Worm (Caenorhabditis elegans) whole organism, mixed stage, embryonic: ENCODE results near the gene pqn-89.

Source experiments
- M03D4.4 ChIP-seq: sonication (generic microtip); optimal IDR thresholded peaks from 2 replicates; lab custom pipeline; 2017; ENCODE audit warnings: mild to moderate bottlenecking, missing genetic modification characterization, missing compliant biosample characterization
- bed-3 ChIP-seq: fragments of 200-800 bp; sonication (Bioruptor generic); optimal IDR thresholded peaks from 3 replicates; lab custom pipeline; 2018; ENCODE audit warnings: mild to moderate bottlenecking, missing genetic modification characterization, moderate library complexity, missing compliant biosample characterization
- blmp-1 ChIP-seq: fragments of 150-350 bp; optimal IDR thresholded peaks from 2 replicates; lab custom pipeline; 2014; ENCODE audit warnings: missing biosample characterization, missing genetic modification characterization
- ceh-43 ChIP-seq: fragments of 200-800 bp; sonication (Bioruptor generic); optimal IDR thresholded peaks from 2 replicates; lab custom pipeline; 2018; ENCODE audit warnings: mild to moderate bottlenecking, missing genetic modification characterization, moderate library complexity, missing compliant biosample characterization
- ceh-83 ChIP-seq: fragments of 200-800 bp; sonication (Bioruptor generic); optimal IDR thresholded peaks from 2 replicates; lab custom pipeline; 2018; ENCODE audit warnings: mild to moderate bottlenecking, missing genetic modification characterization, missing compliant biosample characterization
- ces-1 ChIP-seq: fragments of 150-350 bp; optimal IDR thresholded peaks from 2 replicates; lab custom pipeline; 2014; ENCODE audit warnings: missing biosample characterization, missing genetic modification reagents, missing genetic modification characterization
- cnd-1 ChIP-seq: fragments of 200-800 bp; sonication (Bioruptor generic); optimal IDR thresholded peaks from 2 replicates; lab custom pipeline; 2018; ENCODE audit warnings: mild to moderate bottlenecking, missing genetic modification characterization, missing compliant biosample characterization
- drap-1 ChIP-seq: fragments of 200-800 bp; sonication (Bioruptor generic); optimal IDR thresholded peaks from 3 replicates; lab custom pipeline; 2018; ENCODE audit warnings: mild to moderate bottlenecking, missing genetic modification characterization, missing compliant biosample characterization
- elt-3 ChIP-seq: fragments of 150-350 bp; optimal IDR thresholded peaks from 2 replicates; lab custom pipeline; 2014; ENCODE audit warnings: missing biosample characterization, missing genetic modification characterization
- flh-1 ChIP-seq: fragments of 200-800 bp; sonication (Bioruptor generic); optimal IDR thresholded peaks from 2 replicates; lab custom pipeline; 2018; ENCODE audit warnings: mild to moderate bottlenecking, missing genetic modification characterization, moderate library complexity, missing compliant biosample characterization
- ham-2 ChIP-seq: fragments of 200-800 bp; sonication (Bioruptor generic); optimal IDR thresholded peaks from 2 replicates; lab custom pipeline; 2018; ENCODE audit warnings: mild to moderate bottlenecking, missing genetic modification characterization, missing compliant biosample characterization
- hlh-1 ChIP-seq: fragments of 150-350 bp; optimal IDR thresholded peaks from 2 replicates; lab custom pipeline; 2014; ENCODE audit warnings: missing biosample characterization, missing genetic modification reagents, missing genetic modification characterization
- lsy-2 ChIP-seq: fragments of 150-350 bp; optimal IDR thresholded peaks from 2 replicates; lab custom pipeline; 2014; ENCODE audit warnings: missing biosample characterization, missing genetic modification characterization
- mep-1 ChIP-seq: fragments of 150-350 bp; optimal IDR thresholded peaks from 2 replicates; lab custom pipeline; 2017; ENCODE audit warnings: missing biosample characterization, missing genetic modification reagents, missing genetic modification characterization, inconsistent platforms
- mls-2 ChIP-seq: sonication (generic microtip); optimal IDR thresholded peaks from 2 replicates; lab custom pipeline; 2016; ENCODE audit warnings: mild to moderate bottlenecking, missing genetic modification characterization, moderate library complexity, missing compliant biosample characterization
- nhr-12 ChIP-seq: fragments of 150-350 bp; optimal IDR thresholded peaks from 2 replicates; lab custom pipeline; 2014; ENCODE audit warnings: missing biosample characterization, missing genetic modification characterization
- nhr-2 ChIP-seq: fragments of 150-350 bp; optimal IDR thresholded peaks from 2 replicates; lab custom pipeline; 2014; ENCODE audit warnings: missing biosample characterization, missing genetic modification characterization
- nhr-237 ChIP-seq: fragments of 150-350 bp; optimal IDR thresholded peaks from 2 replicates; lab custom pipeline; 2014; ENCODE audit warnings: missing biosample characterization, missing genetic modification characterization
- nhr-28 ChIP-seq: fragments of 150-350 bp; optimal IDR thresholded peaks from 2 replicates; lab custom pipeline; 2014; ENCODE audit warnings: missing biosample characterization, missing genetic modification characterization
- snpc-4 ChIP-seq: fragments of 150-350 bp; optimal IDR thresholded peaks from 2 replicates; lab custom pipeline; 2014; ENCODE audit warnings: missing biosample characterization, missing genetic modification characterization
- sptf-1 ChIP-seq: sonication (generic microtip); optimal IDR thresholded peaks from 2 replicates; lab custom pipeline; 2017; ENCODE audit warnings: mild to moderate bottlenecking, missing genetic modification characterization, moderate library complexity, missing compliant biosample characterization
- tbx-8 ChIP-seq: fragments of 200-800 bp; sonication (Bioruptor generic); optimal IDR thresholded peaks from 2 replicates; lab custom pipeline; 2018; ENCODE audit warnings: mild to moderate bottlenecking, missing genetic modification characterization, moderate library complexity, missing compliant biosample characterization
- unc-120 ChIP-seq: sonication (generic microtip); optimal IDR thresholded peaks from 2 replicates; lab custom pipeline; 2017; ENCODE audit warnings: missing genetic modification characterization, missing compliant biosample characterization; ENCODE audit not compliant: poor library complexity, severe bottlenecking
- unc-39 ChIP-seq: fragments of 150-350 bp; optimal IDR thresholded peaks from 2 replicates; lab custom pipeline; 2014; ENCODE audit warnings: missing biosample characterization, missing genetic modification characterization
- unc-62 ChIP-seq: fragments of 150-350 bp; optimal IDR thresholded peaks from 2 replicates; lab custom pipeline; 2014; ENCODE audit warnings: missing biosample characterization, missing genetic modification reagents, missing genetic modification characterization
- zip-8 ChIP-seq: fragments of 150-350 bp; optimal IDR thresholded peaks from 2 replicates; lab custom pipeline; 2014; ENCODE audit warnings: missing biosample characterization, missing genetic modification characterization
- ztf-11 ChIP-seq: fragments of 150-350 bp; optimal IDR thresholded peaks from 2 replicates; lab custom pipeline; 2014; ENCODE audit warnings: missing biosample characterization, missing genetic modification characterization

Gene pqn-89

DNA sequence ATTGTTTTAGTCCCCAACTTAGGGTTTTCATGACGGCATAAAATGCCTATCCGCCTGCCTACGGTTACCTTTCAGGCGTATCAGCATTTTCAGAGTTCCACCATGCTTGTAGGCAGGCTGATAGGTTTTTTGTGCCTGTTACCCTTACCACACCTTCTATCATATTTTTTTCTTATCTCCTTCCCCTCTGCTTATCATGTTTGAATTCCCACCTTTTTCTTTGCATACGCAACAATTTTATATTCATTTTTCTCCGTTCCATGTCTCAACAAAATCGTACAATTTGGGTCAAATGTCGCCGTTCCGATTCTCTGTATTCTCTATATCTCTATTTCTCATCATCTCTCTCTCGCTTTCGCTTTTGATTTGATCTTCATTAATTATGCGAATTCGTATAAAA lies 13.1 kb downstream of the pqn-89 start, which contains the start of gene C01G5.9:
C01G5.9 (plus strand) TSS at position 301 of the 400 bp plus-strand sequence.
- TF ChIP-seq blmp-1 (tag; lab: Kevin White, UChicago) (peak; percentile 77), nhr-12 (tag; lab: Kevin White, UChicago) (no peak)

DNA sequence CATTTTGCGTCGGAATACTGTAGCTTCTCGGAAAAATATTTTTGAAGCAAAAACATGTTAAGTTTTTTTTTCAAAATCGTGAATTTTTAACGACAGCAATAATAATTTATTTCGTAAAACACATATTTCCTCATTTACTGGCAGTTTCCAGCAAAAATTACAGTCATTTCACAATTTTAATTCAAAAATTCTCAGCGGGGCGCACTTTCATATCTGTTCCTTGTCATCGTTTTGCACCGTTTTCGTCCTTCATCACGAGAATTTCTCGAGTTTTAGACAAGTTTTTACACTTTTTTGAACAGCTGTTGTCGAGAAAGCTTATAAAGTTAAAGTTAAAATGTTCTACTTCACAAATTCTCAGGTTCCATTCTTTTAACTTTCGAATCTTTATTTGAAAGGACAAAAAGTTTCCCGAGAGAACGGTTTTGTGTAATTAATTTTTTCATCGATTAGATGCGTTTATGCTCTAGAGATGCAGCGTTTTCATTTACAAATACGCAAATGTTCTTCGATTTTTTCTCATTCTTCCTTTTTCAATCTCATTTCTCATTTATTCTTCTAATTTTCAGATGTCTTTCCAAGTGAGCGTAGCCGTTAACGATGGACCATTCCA lies 15.9 kb downstream of the pqn-89 start, which contains the start of gene ddi-1:
ddi-1 (plus strand) TSS at position 563 of the 613 bp plus-strand sequence.
- TF ChIP-seq M03D4.4: no peak
- TF ChIP-seq, all 35 proteins: peak for 0

DNA sequence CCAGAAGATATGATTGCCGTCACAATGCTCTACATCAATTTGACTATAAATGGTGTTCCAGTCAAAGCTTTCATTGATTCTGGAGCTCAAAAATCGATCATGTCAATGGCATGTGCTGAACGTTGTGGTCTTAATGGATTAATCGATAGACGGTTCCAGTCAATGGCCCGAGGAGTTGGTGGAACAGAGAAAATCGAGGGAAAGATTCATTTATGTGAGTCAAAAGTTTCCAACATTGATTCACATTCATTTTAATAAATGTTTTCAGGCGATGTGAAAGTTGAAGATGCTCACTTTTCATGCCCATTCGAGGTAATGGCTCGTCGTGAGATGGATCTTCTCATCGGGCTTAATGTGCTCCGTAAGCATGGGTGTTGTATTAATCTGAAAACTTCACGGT lies 17.2 kb downstream of the pqn-89 start:
- TF ChIP-seq ceh-43: no peak
- TF ChIP-seq snpc-4 (tag; lab: Kevin White, UChicago): no peak
- no peak for TF ChIP-seq bed-3 (GFP tag; lab: Kevin White, UChicago)

DNA sequence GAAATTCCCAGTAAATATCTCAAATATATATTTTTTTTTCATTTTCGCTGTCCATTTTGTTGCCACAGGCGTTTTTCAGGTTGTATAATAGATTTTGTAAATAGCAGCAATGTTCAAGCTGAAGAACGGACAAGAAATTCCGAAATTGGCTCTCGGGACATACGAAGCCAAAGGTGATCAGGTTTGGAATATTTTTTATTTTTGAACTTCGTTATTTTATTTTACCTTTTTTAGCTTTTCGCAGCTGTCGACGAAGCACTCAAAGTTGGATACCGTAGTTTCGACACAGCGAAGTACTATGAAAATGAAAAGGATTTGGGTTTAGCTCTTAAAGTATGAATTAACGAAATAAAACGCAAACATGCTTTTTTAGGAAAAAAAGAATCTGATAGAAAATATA lies 18.0 kb downstream of the pqn-89 start, which contains the start of gene C01G5.5:
C01G5.5 (plus strand) TSS at position 80 of the 400 bp plus-strand sequence.
- TF ChIP-seq ces-1 (GFP tag; lab: Kevin White, UChicago): no peak
- TF ChIP-seq tbx-8: no peak
- TF ChIP-seq ceh-43: no peak
- no peak for TF ChIP-seq drap-1
- TF ChIP-seq ztf-11 (tag; lab: Kevin White, UChicago): no peak
- TF ChIP-seq blmp-1 (tag; lab: Kevin White, UChicago): no peak
- TF ChIP-seq flh-1 (GFP tag; lab: Kevin White, UChicago): no peak
- no peak for TF ChIP-seq cnd-1
- no peak for TF ChIP-seq ham-2 (GFP tag; lab: Kevin White, UChicago)
- TF ChIP-seq nhr-12 (tag; lab: Kevin White, UChicago): no peak
- TF ChIP-seq zip-8 (tag; lab: Kevin White, UChicago): no peak
- TF ChIP-seq elt-3: no peak
- no peak for TF ChIP-seq lsy-2 (tag; lab: Kevin White, UChicago)
- TF ChIP-seq hlh-1 (tag; lab: Kevin White, UChicago): no peak
- TF ChIP-seq mls-2 (tag; lab: Kevin White, UChicago): no peak
- TF ChIP-seq nhr-2 (tag; lab: Kevin White, UChicago): no peak
- TF ChIP-seq M03D4.4: no peak
- no peak for TF ChIP-seq unc-39 (tag; lab: Kevin White, UChicago)
- no peak for TF ChIP-seq unc-120 (tag; lab: Kevin White, UChicago)

DNA sequence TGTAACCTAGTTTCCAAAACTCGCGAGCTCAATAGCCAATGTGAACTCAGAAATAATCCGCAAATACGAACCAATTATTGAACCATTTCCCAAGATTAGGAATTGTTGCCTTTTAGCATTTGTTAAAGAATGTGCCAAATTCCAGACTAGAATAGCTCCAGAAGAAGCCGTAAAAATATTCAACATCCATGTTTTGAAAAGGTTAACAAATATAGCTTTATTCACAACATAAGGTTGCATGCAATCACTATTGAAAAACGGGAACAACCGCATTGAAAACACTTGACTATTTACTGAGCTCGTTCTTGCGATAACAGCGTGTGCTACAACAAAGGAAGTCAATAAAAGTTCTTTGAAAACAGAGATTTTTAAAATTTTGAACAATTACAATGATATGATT lies 20.0 kb downstream of the pqn-89 start:
- no peak for TF ChIP-seq tbx-8
- TF ChIP-seq nhr-2 (tag; lab: Kevin White, UChicago): no peak
- no peak for TF ChIP-seq M03D4.4
- no peak for TF ChIP-seq sptf-1 (tag; lab: Kevin White, UChicago)
- TF ChIP-seq hlh-1 (tag; lab: Kevin White, UChicago): no peak
- TF ChIP-seq nhr-28 (tag; lab: Kevin White, UChicago): no peak
- no peak for TF ChIP-seq ceh-83 (GFP tag; lab: Kevin White, UChicago)
- TF ChIP-seq ceh-43: no peak
- no peak for TF ChIP-seq mls-2 (tag; lab: Kevin White, UChicago)
- no peak for TF ChIP-seq lsy-2 (tag; lab: Kevin White, UChicago)
- TF ChIP-seq flh-1 (GFP tag; lab: Kevin White, UChicago): no peak
- TF ChIP-seq nhr-237 (tag; lab: Kevin White, UChicago): no peak
- no peak for TF ChIP-seq mep-1 (tag; lab: Kevin White, UChicago)
- TF ChIP-seq ztf-11 (tag; lab: Kevin White, UChicago): no peak
- TF ChIP-seq nhr-12 (tag; lab: Kevin White, UChicago): no peak

DNA sequence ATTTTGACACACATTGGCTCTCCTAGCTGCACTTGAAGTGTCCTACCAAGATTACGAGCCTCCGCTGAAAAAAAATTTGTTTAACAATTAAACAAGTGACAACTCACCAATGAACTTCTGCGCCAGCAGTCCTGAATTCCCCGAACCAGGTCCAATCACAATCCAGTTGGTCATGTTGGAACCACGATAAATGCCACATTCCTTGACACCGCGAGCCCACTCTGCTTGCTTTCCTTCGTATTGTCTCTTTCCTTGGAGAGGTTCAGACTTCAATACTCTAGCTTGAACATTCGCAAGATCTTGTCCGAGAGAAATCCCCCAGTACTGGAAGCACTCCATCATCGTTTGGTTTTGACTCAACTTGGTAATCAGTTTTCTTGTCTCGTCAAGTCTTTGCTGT lies 21.7 kb downstream of the pqn-89 start:
- TF ChIP-seq nhr-2 (tag; lab: Kevin White, UChicago): no peak
- TF ChIP-seq unc-62 (GFP tag; lab: Kevin White, UChicago): no peak
- no peak for TF ChIP-seq cnd-1
- no peak for TF ChIP-seq unc-120 (tag; lab: Kevin White, UChicago)
- no peak for TF ChIP-seq ztf-11 (tag; lab: Kevin White, UChicago)
- no peak for TF ChIP-seq nhr-237 (tag; lab: Kevin White, UChicago)
- TF ChIP-seq flh-1 (GFP tag; lab: Kevin White, UChicago): no peak
- no peak for TF ChIP-seq M03D4.4
